Fruit fly (Drosophila melanogaster) whole organism, embryonic: ENCODE measurements around the gene CG2006.

Experiments
- Blimp-1 ChIP-seq: fragments of 200-800 bp; sonication (Bioruptor generic); optimal IDR thresholded peaks from 3 replicates; lab custom pipeline; 2018; ENCODE audit warnings: missing biosample characterization, missing genetic modification characterization, mild to moderate bottlenecking, moderate library complexity, missing genetic modification reagents
- CG10979 ChIP-seq: fragments of 200-800 bp; sonication (Bioruptor generic); optimal IDR thresholded peaks from 2 replicates; lab custom pipeline; 2018; ENCODE audit warnings: missing biosample characterization, mild to moderate bottlenecking, missing genetic modification characterization, moderate library complexity
- CG11456 ChIP-seq: fragments of 200-800 bp; sonication (Bioruptor generic); IDR thresholded peaks from 3 replicates; pipeline ENCODE4 v1.3.6; 2022; ENCODE audit warnings: missing biosample characterization, missing genetic modification characterization
- CG11696 ChIP-seq: fragments of 200-800 bp; sonication (Bioruptor generic); IDR thresholded peaks from 2 replicates; pipeline ENCODE4 v1.3.6; 2022; ENCODE audit warnings: missing biosample characterization, missing genetic modification characterization
- CG12236 ChIP-seq: fragments of 200-800 bp; sonication (Bioruptor generic); optimal IDR thresholded peaks from 2 replicates; lab custom pipeline; 2016; ENCODE audit warnings: missing biosample characterization, missing genetic modification characterization
- CG13424 ChIP-seq: fragments of 200-800 bp; sonication (Bioruptor generic); optimal IDR thresholded peaks from 2 replicates; lab custom pipeline; 2019; ENCODE audit warnings: missing biosample characterization, mild to moderate bottlenecking, missing genetic modification characterization, moderate library complexity
- CG14710 ChIP-seq: fragments of 200-800 bp; sonication (Bioruptor generic); optimal IDR thresholded peaks from 3 replicates; lab custom pipeline; 2019; ENCODE audit warnings: missing biosample characterization, mild to moderate bottlenecking, missing genetic modification characterization, moderate library complexity
- CG15011 ChIP-seq: fragments of 200-800 bp; sonication (Bioruptor generic); optimal IDR thresholded peaks from 3 replicates; lab custom pipeline; 2018; ENCODE audit warnings: missing biosample characterization, mild to moderate bottlenecking, missing genetic modification characterization
- CG1529 ChIP-seq: fragments of 200-800 bp; sonication (Bioruptor generic); optimal IDR thresholded peaks from 3 replicates; lab custom pipeline; 2018; ENCODE audit warnings: missing biosample characterization, missing genetic modification characterization
- CG15696 ChIP-seq: fragments of 200-800 bp; sonication (Bioruptor generic); optimal IDR thresholded peaks from 2 replicates; lab custom pipeline; 2019; ENCODE audit warnings: missing biosample characterization, mild to moderate bottlenecking, missing genetic modification characterization, moderate library complexity
- CG16815 ChIP-seq: fragments of 200-800 bp; sonication (Bioruptor generic); optimal IDR thresholded peaks from 3 replicates; lab custom pipeline; 2017; ENCODE audit warnings: missing biosample characterization, mild to moderate bottlenecking, missing genetic modification characterization
- CG17359 ChIP-seq: fragments of 200-800 bp; sonication (Bioruptor generic); optimal IDR thresholded peaks from 3 replicates; lab custom pipeline; 2018; ENCODE audit warnings: missing biosample characterization, mild to moderate bottlenecking, missing genetic modification characterization, moderate library complexity
- CG17361 ChIP-seq: fragments of 200-800 bp; sonication (Bioruptor generic); IDR thresholded peaks from 3 replicates; pipeline ENCODE4 v1.3.6; 2022; ENCODE audit warnings: missing biosample characterization, missing genetic modification characterization
- CG17385 ChIP-seq: fragments of 200-800 bp; sonication (Bioruptor generic); optimal IDR thresholded peaks from 3 replicates; lab custom pipeline; 2018; ENCODE audit warnings: missing biosample characterization, mild to moderate bottlenecking, missing genetic modification characterization
- CG2678 ChIP-seq: fragments of 200-800 bp; sonication (Bioruptor generic); optimal IDR thresholded peaks from 3 replicates; lab custom pipeline; 2019; ENCODE audit warnings: missing biosample characterization, mild to moderate bottlenecking, missing genetic modification characterization, moderate library complexity
- CG3281 ChIP-seq: fragments of 200-800 bp; sonication (Bioruptor generic); optimal IDR thresholded peaks from 3 replicates; lab custom pipeline; 2017; ENCODE audit warnings: missing biosample characterization, mild to moderate bottlenecking, missing genetic modification characterization
- CG4424 ChIP-seq: fragments of 200-800 bp; sonication (Bioruptor generic); optimal IDR thresholded peaks from 3 replicates; lab custom pipeline; 2016; ENCODE audit warnings: missing biosample characterization, missing genetic modification characterization
- CG5953 ChIP-seq: fragments of 200-800 bp; sonication (Bioruptor generic); IDR thresholded peaks from 2 replicates; pipeline ENCODE4 v1.3.6; 2022; ENCODE audit warnings: missing biosample characterization, missing genetic modification characterization
- CG8290 ChIP-seq, 3 experiments: fragments of 200-800 bp; sonication (Bioruptor generic); optimal IDR thresholded peaks; 2 replicates each; lab custom pipeline; 2016 to 2019; ENCODE audit warnings: missing biosample characterization in 3 of 3, missing genetic modification characterization in 3 of 3, mild to moderate bottlenecking in 2 of 3, moderate library complexity in 1 of 3
- CG8388 ChIP-seq: fragments of 200-800 bp; sonication (Bioruptor generic); optimal IDR thresholded peaks from 2 replicates; lab custom pipeline; 2019; ENCODE audit warnings: missing biosample characterization, mild to moderate bottlenecking, missing genetic modification characterization, moderate library complexity
- CG8924 ChIP-seq: fragments of 200-800 bp; optimal IDR thresholded peaks from 3 replicates; lab custom pipeline; 2019; ENCODE audit warnings: missing biosample characterization, mild to moderate bottlenecking, missing genetic modification characterization, moderate library complexity
- CG9727 ChIP-seq: fragments of 200-800 bp; sonication (Bioruptor generic); optimal IDR thresholded peaks from 3 replicates; lab custom pipeline; 2017; ENCODE audit warnings: missing biosample characterization, mild to moderate bottlenecking, missing genetic modification characterization
- D19A ChIP-seq: fragments of 200-800 bp; optimal IDR thresholded peaks from 3 replicates; lab custom pipeline; 2019; ENCODE audit warnings: missing biosample characterization, mild to moderate bottlenecking, missing genetic modification characterization, moderate library complexity
- Drgx ChIP-seq: fragments of 200-800 bp; sonication (Bioruptor generic); IDR thresholded peaks from 2 replicates; pipeline ENCODE4 v1.3.6; 2022; ENCODE audit warnings: missing biosample characterization, missing genetic modification characterization
- Fer1 ChIP-seq: fragments of 200-800 bp; sonication (Bioruptor generic); optimal IDR thresholded peaks from 2 replicates; lab custom pipeline; 2017; ENCODE audit warnings: missing biosample characterization, mild to moderate bottlenecking, missing genetic modification characterization
- HLH3B ChIP-seq: fragments of 200-800 bp; sonication (Bioruptor generic); IDR thresholded peaks from 2 replicates; pipeline ENCODE4 v1.3.6; 2022; ENCODE audit warnings: missing biosample characterization, missing genetic modification characterization
- Oli ChIP-seq: fragments of 200-800 bp; sonication (Bioruptor generic); optimal IDR thresholded peaks from 2 replicates; lab custom pipeline; 2018; ENCODE audit warnings: missing biosample characterization, mild to moderate bottlenecking, missing genetic modification characterization, moderate library complexity
- Sox100B ChIP-seq: fragments of 200-800 bp; sonication (Bioruptor generic); optimal IDR thresholded peaks from 3 replicates; lab custom pipeline; 2018; ENCODE audit warnings: missing biosample characterization, mild to moderate bottlenecking, missing genetic modification characterization
- Spps ChIP-seq: fragments of 200-800 bp; sonication (Bioruptor generic); optimal IDR thresholded peaks from 2 replicates; lab custom pipeline; 2018; ENCODE audit warnings: missing biosample characterization, mild to moderate bottlenecking, missing genetic modification characterization
- Ssrp ChIP-seq: fragments of 200-800 bp; sonication (Bioruptor generic); optimal IDR thresholded peaks from 2 replicates; lab custom pipeline; 2018; ENCODE audit warnings: missing biosample characterization, mild to moderate bottlenecking, missing genetic modification characterization, moderate library complexity
- al ChIP-seq: fragments of 200-800 bp; sonication (Bioruptor generic); IDR thresholded peaks from 2 replicates; pipeline ENCODE4 v1.3.6; 2022; ENCODE audit warnings: missing biosample characterization, missing genetic modification characterization
- ara ChIP-seq: fragments of 200-800 bp; sonication (Bioruptor generic); IDR thresholded peaks from 2 replicates; pipeline ENCODE4 v1.3.6; 2022; ENCODE audit warnings: missing biosample characterization, missing genetic modification characterization
- chm ChIP-seq: fragments of 200-800 bp; sonication (Bioruptor generic); IDR thresholded peaks from 2 replicates; pipeline ENCODE4 v1.3.6; 2022; ENCODE audit warnings: missing biosample characterization, missing genetic modification characterization
- crol ChIP-seq: fragments of 200-800 bp; sonication (Bioruptor generic); IDR thresholded peaks from 2 replicates; pipeline ENCODE4 v1.3.6; 2022; ENCODE audit warnings: missing biosample characterization, missing genetic modification characterization
- dmrt11E ChIP-seq: fragments of 200-800 bp; sonication (Bioruptor generic); optimal IDR thresholded peaks from 3 replicates; lab custom pipeline; 2018; ENCODE audit warnings: missing biosample characterization, mild to moderate bottlenecking, missing genetic modification characterization, moderate library complexity
- dmrt99B ChIP-seq: fragments of 200-800 bp; sonication (Bioruptor generic); optimal IDR thresholded peaks from 2 replicates; lab custom pipeline; 2018; ENCODE audit warnings: missing biosample characterization, mild to moderate bottlenecking, missing genetic modification characterization, moderate library complexity
- ems ChIP-seq: fragments of 200-800 bp; sonication (Bioruptor generic); optimal IDR thresholded peaks from 3 replicates; lab custom pipeline; 2016; ENCODE audit warnings: missing biosample characterization, missing genetic modification characterization
- grau ChIP-seq: fragments of 200-800 bp; optimal IDR thresholded peaks from 3 replicates; lab custom pipeline; 2019; ENCODE audit warnings: missing biosample characterization, mild to moderate bottlenecking, missing genetic modification characterization, moderate library complexity
- gsb-n ChIP-seq: fragments of 200-800 bp; sonication (Bioruptor generic); optimal IDR thresholded peaks from 3 replicates; lab custom pipeline; 2018; ENCODE audit warnings: missing biosample characterization, mild to moderate bottlenecking, missing genetic modification characterization
- gt ChIP-seq: fragments of 200-800 bp; sonication (Bioruptor generic); IDR thresholded peaks from 2 replicates; pipeline ENCODE4 v1.3.6; 2022; ENCODE audit warnings: missing biosample characterization, missing genetic modification characterization
- knrl ChIP-seq: fragments of 200-800 bp; sonication (Bioruptor generic); IDR thresholded peaks from 3 replicates; pipeline ENCODE4 v1.3.6; 2022; ENCODE audit warnings: missing biosample characterization, missing genetic modification characterization; ENCODE audit not compliant: partially characterized antibody
- nom ChIP-seq: fragments of 200-800 bp; sonication (Bioruptor generic); optimal IDR thresholded peaks from 2 replicates; lab custom pipeline; 2017; ENCODE audit warnings: missing biosample characterization, missing genetic modification characterization, mild to moderate bottlenecking, moderate library complexity, missing genetic modification reagents
- pan ChIP-seq, 4 experiments: fragments of >200 bp in 3 of 4; fragments of 200-800 bp in 1 of 4; sonication (Bioruptor generic) in 1 of 4; optimal IDR thresholded peaks in 3 of 4; IDR thresholded peaks in 1 of 4; 2 replicates each; pipeline versions ENCODE4 v1.3.6 to Lab custom; 2017 to 2022; ENCODE audit warnings: missing biosample characterization in 2 of 4, missing genetic modification characterization in 2 of 4, mixed read lengths in 1 of 4
- phol ChIP-seq: fragments of 200-800 bp; sonication (Bioruptor generic); optimal IDR thresholded peaks from 3 replicates; lab custom pipeline; 2018; ENCODE audit warnings: missing biosample characterization, mild to moderate bottlenecking, missing genetic modification characterization, moderate library complexity
- tgo ChIP-seq: fragments of 200-800 bp; sonication (Bioruptor generic); IDR thresholded peaks from 3 replicates; pipeline ENCODE4 v1.3.6; 2022; ENCODE audit warnings: missing biosample characterization, missing genetic modification characterization
- unpg ChIP-seq: fragments of 200-800 bp; sonication (Bioruptor generic); optimal IDR thresholded peaks from 3 replicates; lab custom pipeline; 2018; ENCODE audit warnings: missing biosample characterization, mild to moderate bottlenecking, missing genetic modification characterization, moderate library complexity
- vvl ChIP-seq: fragments of 200-800 bp; sonication (Bioruptor generic); IDR thresholded peaks from 2 replicates; pipeline ENCODE4 v1.3.6; 2022; ENCODE audit warnings: missing biosample characterization, missing genetic modification characterization
- zen ChIP-seq: fragments of 200-800 bp; sonication (Bioruptor generic); optimal IDR thresholded peaks from 3 replicates; lab custom pipeline; 2018; ENCODE audit warnings: missing biosample characterization, mild to moderate bottlenecking, missing genetic modification characterization, moderate library complexity

CG2006 gene

DNA sequence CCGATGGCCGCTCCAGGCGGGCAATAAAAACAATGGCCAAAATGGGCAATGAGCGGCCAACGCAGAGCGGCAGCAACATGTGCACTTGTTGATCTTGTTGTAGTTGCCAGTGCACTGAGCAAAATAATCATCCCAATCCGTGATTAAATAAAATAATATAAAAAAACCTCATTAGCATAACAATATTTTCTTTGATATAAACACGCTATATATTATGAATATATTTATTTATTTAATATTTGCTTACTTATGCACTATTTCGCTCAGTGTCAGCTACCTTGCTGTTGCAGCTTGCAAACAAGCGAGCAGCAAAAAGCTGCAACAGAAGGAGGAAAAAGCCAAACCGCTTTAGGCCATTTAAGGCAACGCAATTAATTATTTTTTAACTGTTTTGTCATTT is 30.1 kb downstream of the CG2006 start (continued):
- 0 out of 3 replicates have a peak, but pooled peaks have one; percentile 11 for TF ChIP-seq CG11456 (GFP tag; lab: Robert Waterston, UW)
- TF ChIP-seq CG8924: peak; percentile 40
- no peak for TF ChIP-seq al (GFP tag; lab: Robert Waterston, UW)
- TF ChIP-seq CG15696 (tag; lab: Kevin White, UChicago): peak; percentile 41
- TF ChIP-seq phol: peak; percentile 62
- 0 out of 2 replicates have a peak, but pooled peaks have one; percentile 20 for TF ChIP-seq CG5953 (GFP tag; lab: Robert Waterston, UW)
- TF ChIP-seq dmrt11E: peak; percentile 75
- TF ChIP-seq CG9727 (GFP tag; lab: Kevin White, UChicago): peak; percentile 35
- TF ChIP-seq CG14710: peak; percentile 33
- no peak for TF ChIP-seq CG12236 (GFP tag; lab: Kevin White, UChicago)
- peak; percentile 42 for TF ChIP-seq Blimp-1 (GFP tag; lab: Kevin White, UChicago)
- peak; percentile 10 for TF ChIP-seq CG16815 (GFP tag; lab: Kevin White, UChicago)
- TF ChIP-seq Oli (tag; lab: Kevin White, UChicago): peak; percentile 40
- peak; percentile 31 for TF ChIP-seq CG4424 (GFP tag; lab: Kevin White, UChicago)
- 0 out of 2 replicates have a peak, but pooled peaks have one; percentile 28 for TF ChIP-seq ara (GFP tag; lab: Robert Waterston, UW)
- TF ChIP-seq grau (tag; lab: Kevin White, UChicago): peak; percentile 20
- TF ChIP-seq CG8388 (GFP tag; lab: Kevin White, UChicago): peak; percentile 39
- TF ChIP-seq gt (GFP tag; lab: Robert Waterston, UW): 0 out of 2 replicates have a peak, but pooled peaks have one; percentile 17
- peak; percentile 30 for TF ChIP-seq CG13424 (tag; lab: Kevin White, UChicago)
- no peak for TF ChIP-seq CG3281 (GFP tag; lab: Kevin White, UChicago)
- peak; percentile 51; the same call in 1 of the 3 replicates for TF ChIP-seq CG17361
- TF ChIP-seq CG11696 (GFP tag; lab: Robert Waterston, UW): peak; percentile 26; the same call in 1 of the 2 replicates
- no peak for TF ChIP-seq chm
- peak; percentile 15 for TF ChIP-seq D19A (tag; lab: Kevin White, UChicago)
- peak; percentile 10 for TF ChIP-seq Spps (tag; lab: Kevin White, UChicago)
- peak; percentile 34 for TF ChIP-seq Ssrp
- peak; percentile 78 for TF ChIP-seq zen (tag; lab: Kevin White, UChicago)
- TF ChIP-seq unpg (GFP tag; lab: Kevin White, UChicago): peak; percentile 54
- TF ChIP-seq nom: peak; percentile 67
- TF ChIP-seq pan (optimal IDR thresholded peaks at IDR 0.05; lab: Kevin White, UChicago): no peak
- peak in 1 of 2 experiments; percentile 46 for TF ChIP-seq pan (GFP tag; optimal IDR thresholded peaks at IDR 0.05 in 1 of 2, IDR thresholded peaks at IDR 0.05 in 1 of 2)
- TF ChIP-seq CG1529 (GFP tag; lab: Kevin White, UChicago): peak; percentile 3
- peak; percentile 4 for TF ChIP-seq CG17385 (GFP tag; lab: Kevin White, UChicago)
- TF ChIP-seq HLH3B: peak; percentile 31; the same call in 1 of the 2 replicates
- peak; percentile 30 for TF ChIP-seq Sox100B (GFP tag; lab: Kevin White, UChicago)
- TF ChIP-seq gsb-n (tag; lab: Kevin White, UChicago): peak; percentile 36
- peak; percentile 42; the same call in 1 of the 3 replicates for TF ChIP-seq tgo (GFP tag; lab: Robert Waterston, UW)
- peak; percentile 63 for TF ChIP-seq Drgx (GFP tag; lab: Robert Waterston, UW)
- peak; percentile 40 for TF ChIP-seq CG17359
- peak; percentile 53 for TF ChIP-seq CG10979 (tag; lab: Kevin White, UChicago)
- peak; percentile 11 for TF ChIP-seq CG2678 (tag; lab: Kevin White, UChicago)
- no peak for TF ChIP-seq knrl
- TF ChIP-seq Fer1 (GFP tag; lab: Kevin White, UChicago): no peak
- peak; percentile 60 for TF ChIP-seq dmrt99B (tag; lab: Kevin White, UChicago)
- TF ChIP-seq crol (GFP tag; lab: Robert Waterston, UW): no peak
- TF ChIP-seq CG8290 (GFP tag; optimal IDR thresholded peaks at IDR 0.05; lab: Kevin White, UChicago): no peak
- TF ChIP-seq CG8290 (tag; optimal IDR thresholded peaks at IDR 0.05; lab: Kevin White, UChicago): no peak
- no peak for TF ChIP-seq ems (GFP tag; lab: Kevin White, UChicago)
- 0 out of 2 replicates have a peak, but pooled peaks have one; percentile 22 for TF ChIP-seq vvl (GFP tag; lab: Robert Waterston, UW)
- no peak for TF ChIP-seq CG15011 (GFP tag; lab: Kevin White, UChicago)
